Worm (Caenorhabditis elegans): ENCODE measurements around the gene Y56A3A.6.

Y56A3A.6 gene

ce11 chrIII:11830522-11831489, 47.8 kb downstream of the Y56A3A.6 start (continued):
- TF ChIP-seq D1046.2 (GFP tag; IDR thresholded peaks at IDR 0.05) (0 out of 2 replicates have a peak, but pooled peaks have one; percentile 17), F37D6.2 (tag; optimal IDR thresholded peaks at IDR 0.05) (no peak), nhr-77 (tag; optimal IDR thresholded peaks at IDR 0.05) (peak; percentile 11), Y105C5A.15 (GFP tag; IDR thresholded peaks at IDR 0.05) (0 out of 2 replicates have a peak, but pooled peaks have one; percentile 6), nhr-48 (tag; optimal IDR thresholded peaks at IDR 0.05) (peak; percentile 2), zag-1 (tag; optimal IDR thresholded peaks at IDR 0.05) (no peak), aha-1 (tag) (peak; percentile 77), set-16 (GFP tag; IDR thresholded peaks at IDR 0.05) (peak; percentile 56; the same call in 1 of the 2 replicates), duxl-1 (tag; optimal IDR thresholded peaks at IDR 0.05; ENCODE audit: poor library complexity) (no peak), sdz-12 (GFP tag; optimal IDR thresholded peaks at IDR 0.05) (peak; percentile 32), daf-19 (GFP tag; conservative IDR thresholded peaks at IDR 0.05) (no peak), dve-1 (tag; optimal IDR thresholded peaks at IDR 0.05; ENCODE audit: insufficient read depth) (peak; percentile 18), gei-8 (GFP tag; optimal IDR thresholded peaks at IDR 0.05) (peak; percentile 22), egl-43 (GFP tag; IDR thresholded peaks at IDR 0.05) (peak; percentile 76; the same call in 1 of the 2 replicates), spr-1 (tag; optimal IDR thresholded peaks at IDR 0.05) (peak; percentile 14), zfp-3 (GFP tag; conservative IDR thresholded peaks at IDR 0.05) (peak; percentile 73; the same call in 1 of the 2 replicates)

DNA sequence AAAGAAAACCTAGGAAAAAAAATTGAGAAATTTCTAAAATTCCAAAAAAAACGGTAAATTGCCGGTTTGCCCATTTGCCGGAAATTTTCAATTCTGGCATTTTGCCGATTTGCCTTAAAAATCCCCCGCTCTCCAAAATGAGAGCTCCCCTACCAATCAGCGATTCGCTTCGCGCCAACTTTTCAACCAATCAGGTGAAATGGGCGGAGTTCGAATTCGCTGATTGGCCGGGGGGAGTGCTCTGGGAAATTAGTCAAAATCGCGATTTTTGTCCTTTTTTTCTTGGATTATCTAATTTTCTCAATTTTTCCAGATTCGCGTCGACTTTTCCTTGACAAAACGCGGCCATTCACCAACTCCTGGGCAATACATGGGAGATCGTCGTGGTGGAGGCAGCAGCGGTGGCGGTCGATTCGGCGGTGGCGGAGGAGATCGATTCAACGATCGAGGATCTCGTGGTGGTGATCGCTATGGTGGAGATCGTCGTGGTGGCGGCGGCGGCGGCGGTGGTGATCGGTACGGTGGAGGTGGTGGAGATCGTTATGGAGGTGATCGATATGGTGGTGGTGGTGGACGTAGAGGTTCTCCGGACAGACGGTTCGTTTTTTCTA, 48.9 kb downstream of the Y56A3A.6 start:
- TF ChIP-seq gei-8 (GFP tag; optimal IDR thresholded peaks at IDR 0.05), result peak; percentile 13
- peak; percentile 24 for TF ChIP-seq aha-1 (tag)
- TF ChIP-seq lsy-2 (tag; optimal IDR thresholded peaks at IDR 0.05), result no peak
- TF ChIP-seq saeg-2 (GFP tag; IDR thresholded peaks at IDR 0.05), result no peak
- TF ChIP-seq lin-15B (tag; optimal IDR thresholded peaks at IDR 0.05), result no peak
- TF ChIP-seq set-16 (GFP tag; IDR thresholded peaks at IDR 0.05), result peak; percentile 91
- peak; percentile 7; the same call in 1 of the 2 replicates for TF ChIP-seq snpc-1.2 (GFP tag; IDR thresholded peaks at IDR 0.05)
- no peak for TF ChIP-seq F10B5.3 (tag; optimal IDR thresholded peaks at IDR 0.05)

- no peak for TF ChIP-seq nhr-237 (tag; optimal IDR thresholded peaks at IDR 0.05)
- TF ChIP-seq Y75B8A.6 (GFP tag; IDR thresholded peaks at IDR 0.05), result no peak
- no peak for TF ChIP-seq fkh-10 (GFP tag; optimal IDR thresholded peaks at IDR 0.05)
- no peak for TF ChIP-seq mdt-29 (GFP tag; IDR thresholded peaks at IDR 0.05)
- no peak for TF ChIP-seq dve-1 (tag; optimal IDR thresholded peaks at IDR 0.05; ENCODE audit: insufficient read depth)
- TF ChIP-seq mep-1 (tag; optimal IDR thresholded peaks at IDR 0.05), result no peak
- TF ChIP-seq hif-1 (tag; optimal IDR thresholded peaks at IDR 0.05), result no peak
Measured at ce11 chrIII:11829062-11829461, 49.5 kb downstream of the Y56A3A.6 start.

ce11 chrIII:11826118-11826517, 52.5 kb downstream of the Y56A3A.6 start, which contains the start of gene rsp-8:
rsp-8 (plus strand) TSS chrIII:11826418.
- TF ChIP-seq mdt-29 (GFP tag; IDR thresholded peaks at IDR 0.05) (no peak), pha-4 (GFP tag; IDR thresholded peaks at IDR 0.05) (no peak), pha-4 (tag; optimal IDR thresholded peaks at IDR 0.05) (no peak), lin-13 (GFP tag; optimal IDR thresholded peaks at IDR 0.05) (no peak), nhr-42 (GFP tag; IDR thresholded peaks at IDR 0.05) (no peak), zfp-2 (tag; optimal IDR thresholded peaks at IDR 0.05) (no peak), cey-2 (tag; optimal IDR thresholded peaks at IDR 0.05; ENCODE audit: borderline replicate concordance, insufficient read depth) (no peak), ceh-32 (tag; optimal IDR thresholded peaks at IDR 0.05; ENCODE audit: poor library complexity) (no peak), lin-39 (tag; optimal IDR thresholded peaks at IDR 0.05) (no peak), Y105C5A.15 (GFP tag; IDR thresholded peaks at IDR 0.05) (no peak), ztf-7 (tag; optimal IDR thresholded peaks at IDR 0.05) (no peak)

Data from whole organism, L4 larva.